Fruit fly (Drosophila melanogaster) whole organism, embryonic: ENCODE results near the gene CG16959.
A peak's percentile ranks its signal among the peaks of the same experiment; 100 is the strongest.

Experiments used
- B-H1 ChIP-seq: fragments of 200-800 bp; sonication (Bioruptor generic); IDR thresholded peaks from 3 replicates; pipeline ENCODE4 v1.3.6; 2022; ENCODE audit warnings: missing biosample characterization, missing genetic modification characterization
- CG10267 ChIP-seq: fragments of 200-800 bp; sonication (Bioruptor generic); optimal IDR thresholded peaks from 2 replicates; lab custom pipeline; 2018; ENCODE audit warnings: missing biosample characterization, mild to moderate bottlenecking, missing genetic modification characterization, moderate library complexity
- CG10462 ChIP-seq: fragments of 200-800 bp; sonication (Bioruptor generic); optimal IDR thresholded peaks from 2 replicates; lab custom pipeline; 2016; ENCODE audit warnings: missing biosample characterization, missing genetic modification characterization
- CG11504 ChIP-seq: fragments of 200-800 bp; sonication (Bioruptor generic); optimal IDR thresholded peaks from 3 replicates; lab custom pipeline; 2019; ENCODE audit warnings: missing biosample characterization, mild to moderate bottlenecking, missing genetic modification characterization, moderate library complexity
- CG13424 ChIP-seq: fragments of 200-800 bp; sonication (Bioruptor generic); optimal IDR thresholded peaks from 2 replicates; lab custom pipeline; 2019; ENCODE audit warnings: missing biosample characterization, mild to moderate bottlenecking, missing genetic modification characterization, moderate library complexity
- CG13624 ChIP-seq: fragments of 200-800 bp; sonication (Bioruptor generic); optimal IDR thresholded peaks from 2 replicates; lab custom pipeline; 2016; ENCODE audit warnings: missing biosample characterization, missing genetic modification characterization
- CG13775 ChIP-seq: fragments of 200-800 bp; sonication (Bioruptor generic); optimal IDR thresholded peaks from 3 replicates; lab custom pipeline; 2017; ENCODE audit warnings: missing biosample characterization, mild to moderate bottlenecking, missing genetic modification characterization
- CG13894 ChIP-seq: fragments of 200-800 bp; sonication (Bioruptor generic); optimal IDR thresholded peaks from 3 replicates; lab custom pipeline; 2018; ENCODE audit warnings: missing biosample characterization, mild to moderate bottlenecking, missing genetic modification characterization, moderate library complexity
- CG15514 ChIP-seq: fragments of 200-800 bp; sonication (Bioruptor generic); optimal IDR thresholded peaks from 3 replicates; lab custom pipeline; 2017; ENCODE audit warnings: missing biosample characterization, missing genetic modification characterization, mild to moderate bottlenecking, moderate library complexity, missing genetic modification reagents
- CG17186 ChIP-seq: fragments of 200-800 bp; sonication (Bioruptor generic); optimal IDR thresholded peaks from 3 replicates; lab custom pipeline; 2017; ENCODE audit warnings: missing biosample characterization, missing genetic modification reagents, missing genetic modification characterization
- CG18476 ChIP-seq: fragments of 200-800 bp; sonication (Bioruptor generic); optimal IDR thresholded peaks from 2 replicates; lab custom pipeline; 2016; ENCODE audit warnings: missing biosample characterization, mild to moderate bottlenecking, missing genetic modification characterization
- CG2202 ChIP-seq: fragments of 200-800 bp; sonication (Bioruptor generic); optimal IDR thresholded peaks from 2 replicates; lab custom pipeline; 2018; ENCODE audit warnings: missing biosample characterization, mild to moderate bottlenecking, missing genetic modification characterization
- CG3163 ChIP-seq: fragments of 200-800 bp; sonication (Bioruptor generic); optimal IDR thresholded peaks from 3 replicates; lab custom pipeline; 2016; ENCODE audit warnings: missing biosample characterization, missing genetic modification characterization
- CG33213 ChIP-seq: fragments of 200-800 bp; sonication (Bioruptor generic); optimal IDR thresholded peaks from 3 replicates; lab custom pipeline; 2016; ENCODE audit warnings: missing biosample characterization, missing genetic modification characterization
- CG33557 ChIP-seq: fragments of 200-800 bp; sonication (Bioruptor generic); optimal IDR thresholded peaks from 2 replicates; lab custom pipeline; 2019; ENCODE audit warnings: missing biosample characterization, mild to moderate bottlenecking, missing genetic modification characterization, moderate library complexity
- CG34376 ChIP-seq: fragments of 200-800 bp; sonication (Bioruptor generic); optimal IDR thresholded peaks from 2 replicates; lab custom pipeline; 2018; ENCODE audit warnings: missing biosample characterization, mild to moderate bottlenecking, missing genetic modification characterization
- CG4282 ChIP-seq: fragments of 200-800 bp; sonication (Bioruptor generic); optimal IDR thresholded peaks from 2 replicates; lab custom pipeline; 2016; ENCODE audit warnings: missing biosample characterization, missing genetic modification characterization
- CG4424 ChIP-seq: fragments of 200-800 bp; sonication (Bioruptor generic); optimal IDR thresholded peaks from 3 replicates; lab custom pipeline; 2016; ENCODE audit warnings: missing biosample characterization, missing genetic modification characterization
- CG4707 ChIP-seq: fragments of 200-800 bp; sonication (Bioruptor generic); optimal IDR thresholded peaks from 2 replicates; lab custom pipeline; 2018; ENCODE audit warnings: missing biosample characterization, mild to moderate bottlenecking, missing genetic modification characterization, moderate library complexity
- CG4730 ChIP-seq: fragments of 200-800 bp; sonication (Bioruptor generic); IDR thresholded peaks from 2 replicates; pipeline ENCODE4 v1.3.6; 2022; ENCODE audit warnings: missing biosample characterization, missing genetic modification characterization
- CG6813 ChIP-seq: fragments of 200-800 bp; sonication (Bioruptor generic); optimal IDR thresholded peaks from 2 replicates; lab custom pipeline; 2017; ENCODE audit warnings: missing biosample characterization, missing genetic modification characterization, mild to moderate bottlenecking, moderate library complexity, missing genetic modification reagents
- CG6854 ChIP-seq: fragments of 200-800 bp; sonication (Bioruptor generic); optimal IDR thresholded peaks from 3 replicates; lab custom pipeline; 2017; ENCODE audit warnings: missing biosample characterization, mild to moderate bottlenecking, missing genetic modification characterization
- CG7987 ChIP-seq: fragments of 200-800 bp; sonication (Bioruptor generic); optimal IDR thresholded peaks from 2 replicates; lab custom pipeline; 2018; ENCODE audit warnings: missing biosample characterization, mild to moderate bottlenecking, missing genetic modification characterization, moderate library complexity
- CG8281 ChIP-seq: fragments of 200-800 bp; sonication (Bioruptor generic); optimal IDR thresholded peaks from 2 replicates; lab custom pipeline; 2018; ENCODE audit warnings: missing biosample characterization, mild to moderate bottlenecking, missing genetic modification characterization, moderate library complexity
- CG8290 ChIP-seq, 3 experiments: fragments of 200-800 bp; sonication (Bioruptor generic); optimal IDR thresholded peaks; 2 replicates each; lab custom pipeline; 2016 to 2019; ENCODE audit warnings: missing biosample characterization in 3 of 3, missing genetic modification characterization in 3 of 3, mild to moderate bottlenecking in 2 of 3, moderate library complexity in 1 of 3
- Drgx ChIP-seq: fragments of 200-800 bp; sonication (Bioruptor generic); IDR thresholded peaks from 2 replicates; pipeline ENCODE4 v1.3.6; 2022; ENCODE audit warnings: missing biosample characterization, missing genetic modification characterization
- Elba2 ChIP-seq: fragments of 200-800 bp; sonication (Bioruptor generic); optimal IDR thresholded peaks from 3 replicates; lab custom pipeline; 2016; ENCODE audit warnings: missing biosample characterization, missing genetic modification characterization
- Lhr ChIP-seq: fragments of 200-800 bp; sonication (Bioruptor generic); optimal IDR thresholded peaks from 3 replicates; lab custom pipeline; 2017; ENCODE audit warnings: mild to moderate bottlenecking, missing biosample characterization, missing genetic modification reagents, missing genetic modification characterization
- Myb ChIP-seq: fragments of 200-800 bp; sonication (Bioruptor generic); optimal IDR thresholded peaks from 2 replicates; lab custom pipeline; 2016; ENCODE audit warnings: missing biosample characterization, missing genetic modification characterization
- NFAT ChIP-seq: fragments of 200-800 bp; sonication (Bioruptor generic); IDR thresholded peaks from 2 replicates; pipeline ENCODE4 v1.3.6; 2022; ENCODE audit warnings: missing biosample characterization, missing genetic modification characterization
- Pdp1 ChIP-seq, 2 experiments: fragments of 200-800 bp; sonication (Bioruptor generic); optimal IDR thresholded peaks; 3 replicates each; lab custom pipeline; 2016; ENCODE audit warnings: missing biosample characterization in 2 of 2, missing genetic modification characterization in 2 of 2, mild to moderate bottlenecking in 1 of 2, moderate library complexity in 1 of 2
- Poxn ChIP-seq: fragments of 200-800 bp; sonication (Bioruptor generic); IDR thresholded peaks from 2 replicates; pipeline ENCODE4 v1.3.6; 2022; ENCODE audit warnings: missing biosample characterization, missing genetic modification characterization
- Six4 ChIP-seq: fragments of 200-800 bp; sonication (Bioruptor generic); optimal IDR thresholded peaks from 2 replicates; lab custom pipeline; 2016; ENCODE audit warnings: missing biosample characterization, missing genetic modification characterization
- Trl ChIP-seq, 3 experiments: fragments of >200 bp in 2 of 3; fragments of 200-800 bp in 1 of 3; sonication (Bioruptor generic) in 1 of 3; optimal IDR thresholded peaks; 2 replicates in 1 of 3; 3 replicates in 2 of 3; lab custom pipeline; 2016 to 2017; ENCODE audit warnings: missing biosample characterization in 1 of 3, missing genetic modification characterization in 1 of 3
- abd-A ChIP-seq: fragments of 200-800 bp; sonication (Bioruptor generic); optimal IDR thresholded peaks from 3 replicates; lab custom pipeline; 2019; ENCODE audit warnings: missing biosample characterization, mild to moderate bottlenecking, missing genetic modification characterization, moderate library complexity
- ac ChIP-seq: fragments of 200-800 bp; sonication (Bioruptor generic); optimal IDR thresholded peaks from 3 replicates; lab custom pipeline; 2017; ENCODE audit warnings: missing biosample characterization, mild to moderate bottlenecking, missing genetic modification characterization
- bowl ChIP-seq: fragments of 200-800 bp; sonication (Bioruptor generic); IDR thresholded peaks from 2 replicates; pipeline ENCODE4 v1.3.6; 2022; ENCODE audit warnings: missing biosample characterization, missing genetic modification characterization
- chm ChIP-seq: fragments of 200-800 bp; sonication (Bioruptor generic); IDR thresholded peaks from 2 replicates; pipeline ENCODE4 v1.3.6; 2022; ENCODE audit warnings: missing biosample characterization, missing genetic modification characterization
- dm ChIP-seq: fragments of 200-800 bp; sonication (Bioruptor generic); optimal IDR thresholded peaks from 3 replicates; lab custom pipeline; 2016; ENCODE audit warnings: missing biosample characterization, missing genetic modification characterization
- dysf ChIP-seq: fragments of 200-800 bp; sonication (Bioruptor generic); IDR thresholded peaks from 3 replicates; pipeline ENCODE4 v1.3.6; 2022; ENCODE audit warnings: missing biosample characterization, missing genetic modification characterization
- exex ChIP-seq: fragments of 200-800 bp; sonication (Bioruptor generic); optimal IDR thresholded peaks from 4 replicates; lab custom pipeline; 2018; ENCODE audit warnings: missing biosample characterization, mild to moderate bottlenecking, missing genetic modification characterization, moderate library complexity
- ftz-f1 ChIP-seq: fragments of 200-800 bp; sonication (Bioruptor generic); optimal IDR thresholded peaks from 2 replicates; lab custom pipeline; 2016; ENCODE audit warnings: missing biosample characterization, missing genetic modification characterization
- gsb ChIP-seq: fragments of 200-800 bp; sonication (Bioruptor generic); IDR thresholded peaks from 2 replicates; pipeline ENCODE4 v1.3.6; 2022; ENCODE audit warnings: missing biosample characterization, missing genetic modification characterization
- nom ChIP-seq: fragments of 200-800 bp; sonication (Bioruptor generic); optimal IDR thresholded peaks from 2 replicates; lab custom pipeline; 2017; ENCODE audit warnings: missing biosample characterization, missing genetic modification characterization, mild to moderate bottlenecking, moderate library complexity, missing genetic modification reagents
- pan ChIP-seq, 4 experiments: fragments of >200 bp in 3 of 4; fragments of 200-800 bp in 1 of 4; sonication (Bioruptor generic) in 1 of 4; optimal IDR thresholded peaks in 3 of 4; IDR thresholded peaks in 1 of 4; 2 replicates each; pipeline versions ENCODE4 v1.3.6 to Lab custom; 2017 to 2022; ENCODE audit warnings: missing biosample characterization in 2 of 4, missing genetic modification characterization in 2 of 4, mixed read lengths in 1 of 4
- rib ChIP-seq: fragments of 200-800 bp; sonication (Bioruptor generic); IDR thresholded peaks from 2 replicates; pipeline ENCODE4 v1.3.6; 2022; ENCODE audit warnings: missing biosample characterization, missing genetic modification characterization
- sr ChIP-seq: fragments of 200-800 bp; sonication (Bioruptor generic); IDR thresholded peaks from 3 replicates; pipeline ENCODE4 v1.3.6; 2022; ENCODE audit warnings: missing biosample characterization, missing genetic modification characterization
- tap ChIP-seq: fragments of 200-800 bp; optimal IDR thresholded peaks from 3 replicates; lab custom pipeline; 2019; ENCODE audit warnings: missing biosample characterization, mild to moderate bottlenecking, missing genetic modification characterization, moderate library complexity
- toy ChIP-seq: fragments of 200-800 bp; sonication (Bioruptor generic); IDR thresholded peaks from 2 replicates; pipeline ENCODE4 v1.3.6; 2022; ENCODE audit warnings: missing biosample characterization, missing genetic modification characterization
- yki ChIP-seq: fragments of >200 bp; optimal IDR thresholded peaks from 3 replicates; lab custom pipeline; 2018

The CG16959 gene

dm6 chr3L:15079278-15079677 lies 45.8 kb downstream of the CG16959 start (continued):
- TF ChIP-seq ftz-f1 (GFP tag; lab: Kevin White, UChicago): no peak
- TF ChIP-seq CG4730: no peak
- no peak for TF ChIP-seq CG13894
- peak; percentile 50; the same call in 1 of the 2 replicates for TF ChIP-seq chm (GFP tag; lab: Robert Waterston, UW)
- peak; percentile 56 for TF ChIP-seq yki (lab: Kevin White, UChicago)
- no peak for TF ChIP-seq CG2202 (tag; lab: Kevin White, UChicago)
- TF ChIP-seq CG33213 (GFP tag; lab: Kevin White, UChicago): no peak
- TF ChIP-seq CG13775 (GFP tag; lab: Kevin White, UChicago): no peak
- TF ChIP-seq CG4424: no peak
- TF ChIP-seq Myb: peak; percentile 86
- TF ChIP-seq CG34376: peak; percentile 2
- no peak for TF ChIP-seq abd-A (tag; lab: Kevin White, UChicago)
- no peak for TF ChIP-seq bowl (GFP tag; lab: Robert Waterston, UW)
- no peak for TF ChIP-seq Elba2 (GFP tag; lab: Kevin White, UChicago)
- TF ChIP-seq Pdp1 (GFP tag; optimal IDR thresholded peaks at IDR 0.05; lab: Kevin White, UChicago): peak in 1 of 2 experiments; percentile 44
- no peak for TF ChIP-seq CG13424
- no peak for TF ChIP-seq CG7987
- TF ChIP-seq CG33557 (GFP tag; lab: Kevin White, UChicago): peak; percentile 20
- no peak for TF ChIP-seq Lhr (GFP tag; lab: Kevin White, UChicago)
- TF ChIP-seq dysf (GFP tag; lab: Robert Waterston, UW): no peak
- TF ChIP-seq CG11504 (tag; lab: Kevin White, UChicago): peak; percentile 54
- TF ChIP-seq Poxn (GFP tag; lab: Robert Waterston, UW): no peak
- TF ChIP-seq CG4707: no peak
- no peak for TF ChIP-seq sr (GFP tag; lab: Robert Waterston, UW)
- TF ChIP-seq pan (optimal IDR thresholded peaks at IDR 0.05; lab: Kevin White, UChicago): no peak
- no peak for TF ChIP-seq pan (GFP tag; optimal IDR thresholded peaks at IDR 0.05 in 1 of 2, IDR thresholded peaks at IDR 0.05 in 1 of 2)
- TF ChIP-seq nom (GFP tag; lab: Kevin White, UChicago): no peak
- TF ChIP-seq Six4 (GFP tag; lab: Kevin White, UChicago): no peak
- TF ChIP-seq gsb (GFP tag; lab: Robert Waterston, UW): no peak
- TF ChIP-seq CG15514: no peak
- no peak for TF ChIP-seq Drgx
- TF ChIP-seq CG13624 (GFP tag; lab: Kevin White, UChicago): peak; percentile 25
- no peak for TF ChIP-seq CG10462 (GFP tag; lab: Kevin White, UChicago)
- no peak for TF ChIP-seq CG18476 (GFP tag; lab: Kevin White, UChicago)
- TF ChIP-seq CG8290 (GFP tag; optimal IDR thresholded peaks at IDR 0.05; lab: Kevin White, UChicago): peak; percentile 14
- no peak for TF ChIP-seq CG8290 (tag; optimal IDR thresholded peaks at IDR 0.05; lab: Kevin White, UChicago)
- no peak for TF ChIP-seq B-H1 (GFP tag; lab: Robert Waterston, UW)
- peak; percentile 18 for TF ChIP-seq CG6813 (GFP tag; lab: Kevin White, UChicago)
- TF ChIP-seq CG3163 (GFP tag; lab: Kevin White, UChicago): peak; percentile 87
- peak; percentile 37; the same call in 1 of the 2 replicates for TF ChIP-seq NFAT (GFP tag; lab: Robert Waterston, UW)
- TF ChIP-seq CG8281 (tag; lab: Kevin White, UChicago): no peak
- TF ChIP-seq CG6854 (GFP tag; lab: Kevin White, UChicago): no peak
- TF ChIP-seq exex (tag; lab: Kevin White, UChicago): no peak
- TF ChIP-seq toy (GFP tag; lab: Robert Waterston, UW): no peak
- TF ChIP-seq ac (GFP tag; lab: Kevin White, UChicago): no peak
- TF ChIP-seq dm: no peak
- TF ChIP-seq CG10267 (tag; lab: Kevin White, UChicago): no peak
- peak; percentile 91 to 93 for TF ChIP-seq Trl (optimal IDR thresholded peaks at IDR 0.05; lab: Kevin White, UChicago)
- peak; percentile 61 for TF ChIP-seq Trl (GFP tag; optimal IDR thresholded peaks at IDR 0.05; lab: Kevin White, UChicago)
- no peak for TF ChIP-seq CG4282 (GFP tag; lab: Kevin White, UChicago)
- no peak for TF ChIP-seq CG17186 (GFP tag; lab: Kevin White, UChicago)
- TF ChIP-seq tap (tag; lab: Kevin White, UChicago): peak; percentile 13
- TF ChIP-seq rib (GFP tag; lab: Robert Waterston, UW): no peak
